Fruit fly (Drosophila melanogaster) whole organism, wandering third instar larva: ENCODE data around the gene CG13679.

Source experiments
- Abd-B ChIP-seq: fragments of >200 bp; optimal IDR thresholded peaks from 2 replicates; lab custom pipeline; 2017; ENCODE audit warnings: missing biosample characterization, missing genetic modification characterization
- CG32264 ChIP-seq: fragments of 200-800 bp; sonication (Bioruptor generic); optimal IDR thresholded peaks from 2 replicates; lab custom pipeline; 2016; ENCODE audit warnings: missing biosample characterization, missing genetic modification characterization
- CG9705 ChIP-seq: fragments of 200-800 bp; sonication (Bioruptor generic); optimal IDR thresholded peaks from 2 replicates; lab custom pipeline; 2018; ENCODE audit warnings: missing biosample characterization, mild to moderate bottlenecking, missing genetic modification characterization
- CrebA ChIP-seq: fragments of 200-800 bp; sonication (Bioruptor generic); optimal IDR thresholded peaks from 2 replicates; lab custom pipeline; 2016; ENCODE audit warnings: missing biosample characterization, mild to moderate bottlenecking, missing genetic modification characterization, borderline replicate concordance
- Dfd ChIP-seq: fragments of >200 bp; optimal IDR thresholded peaks from 2 replicates; lab custom pipeline; 2017; ENCODE audit warnings: missing biosample characterization, missing genetic modification characterization
- Dif ChIP-seq: fragments of 200-275, 200-300 bp; sonication (Bioruptor generic); optimal IDR thresholded peaks from 2 replicates; lab custom pipeline; 2018; ENCODE audit warnings: missing biosample characterization, missing genetic modification characterization; ENCODE audit not compliant: partially characterized antibody
- GATAd ChIP-seq: sonication (Bioruptor generic); optimal IDR thresholded peaks from 2 replicates; lab custom pipeline; 2016; ENCODE audit warnings: missing biosample characterization, missing genetic modification characterization
- HLH106 ChIP-seq: fragments of 200-800 bp; optimal IDR thresholded peaks from 3 replicates; lab custom pipeline; 2019; ENCODE audit warnings: missing biosample characterization, mild to moderate bottlenecking, missing genetic modification characterization, moderate library complexity
- Hnf4 ChIP-seq: fragments of 200-800 bp; sonication (Bioruptor generic); optimal IDR thresholded peaks from 2 replicates; lab custom pipeline; 2016; ENCODE audit warnings: missing biosample characterization, mild to moderate bottlenecking, missing genetic modification characterization
- Hr78 ChIP-seq: fragments of >200 bp; optimal IDR thresholded peaks from 2 replicates; lab custom pipeline; 2017; ENCODE audit warnings: missing biosample characterization, missing genetic modification characterization
- Jra ChIP-seq: sonication (Bioruptor generic); optimal IDR thresholded peaks from 2 replicates; lab custom pipeline; 2016; ENCODE audit warnings: missing biosample characterization, missing genetic modification characterization
- Mio ChIP-seq: sonication (Bioruptor generic); optimal IDR thresholded peaks from 2 replicates; lab custom pipeline; 2016; ENCODE audit warnings: missing biosample characterization, missing genetic modification characterization
- Myc ChIP-seq: fragments of >200 bp; optimal IDR thresholded peaks from 2 replicates; lab custom pipeline; 2017
- N ChIP-seq: fragments of >200 bp; optimal IDR thresholded peaks from 2 replicates; lab custom pipeline; 2018; ENCODE audit warnings: missing biosample characterization, missing external identifiers, missing genetic modification characterization
- OdsH ChIP-seq: fragments of 200-800 bp; sonication (Bioruptor generic); optimal IDR thresholded peaks from 2 replicates; lab custom pipeline; 2016; ENCODE audit warnings: missing biosample characterization, mild to moderate bottlenecking, missing genetic modification characterization
- Rel ChIP-seq, 2 experiments: fragments of 200-800 bp; sonication (Bioruptor generic) in 1 of 2; optimal IDR thresholded peaks; 2 replicates in 1 of 2; 3 replicates in 1 of 2; lab custom pipeline; 2016 to 2019; ENCODE audit warnings: mild to moderate bottlenecking in 2 of 2, missing biosample characterization in 2 of 2, missing genetic modification characterization in 2 of 2, moderate library complexity in 1 of 2
- Sp1 ChIP-seq: fragments of 200-800 bp; sonication (Bioruptor generic); optimal IDR thresholded peaks from 3 replicates; lab custom pipeline; 2019; ENCODE audit warnings: missing biosample characterization, mild to moderate bottlenecking, missing genetic modification characterization, moderate library complexity
- Vsx2 ChIP-seq: fragments of 200-300, 225-300 bp; sonication (Bioruptor generic); optimal IDR thresholded peaks from 2 replicates; lab custom pipeline; 2018; ENCODE audit warnings: missing biosample characterization, missing genetic modification characterization; ENCODE audit not compliant: partially characterized antibody
- br ChIP-seq: fragments of 200-800 bp; sonication (Bioruptor generic); optimal IDR thresholded peaks from 2 replicates; lab custom pipeline; 2016; ENCODE audit warnings: missing biosample characterization, missing genetic modification characterization
- brk ChIP-seq: fragments of 200-800 bp; sonication (Bioruptor generic); optimal IDR thresholded peaks from 2 replicates; lab custom pipeline; 2016; ENCODE audit warnings: missing biosample characterization, mild to moderate bottlenecking, missing genetic modification characterization
- dl ChIP-seq, 2 experiments: fragments of 175-275, 200-275 bp in 1 of 2; fragments of 200-275 bp in 1 of 2; sonication (Bioruptor generic); optimal IDR thresholded peaks; lab custom pipeline; 2018; ENCODE audit warnings: mild to moderate bottlenecking in 2 of 2, missing biosample characterization in 2 of 2, missing genetic modification characterization in 2 of 2, moderate library complexity in 2 of 2; ENCODE audit not compliant: partially characterized antibody in 2 of 2, insufficient read depth in 1 of 2
- dmrt93B ChIP-seq: fragments of 200-800 bp; sonication (Bioruptor generic); optimal IDR thresholded peaks from 2 replicates; lab custom pipeline; 2018; ENCODE audit warnings: missing biosample characterization, mild to moderate bottlenecking, missing genetic modification characterization
- dsf ChIP-seq: sonication (Bioruptor generic); optimal IDR thresholded peaks from 2 replicates; lab custom pipeline; 2016; ENCODE audit warnings: missing biosample characterization, missing genetic modification characterization, borderline replicate concordance
- ey ChIP-seq: fragments of 200-800 bp; sonication (Bioruptor generic); optimal IDR thresholded peaks from 2 replicates; lab custom pipeline; 2016; ENCODE audit warnings: missing biosample characterization, missing genetic modification characterization
- foxo ChIP-seq, 2 experiments: fragments of 200-800 bp; sonication (Bioruptor generic); optimal IDR thresholded peaks; 2 replicates in 1 of 2; 3 replicates in 1 of 2; lab custom pipeline; 2016 to 2017; ENCODE audit warnings: missing biosample characterization in 2 of 2, missing genetic modification characterization in 2 of 2
- fru ChIP-seq: fragments of 200-800 bp; sonication (Bioruptor generic); optimal IDR thresholded peaks from 3 replicates; lab custom pipeline; 2016; ENCODE audit warnings: missing biosample characterization, mild to moderate bottlenecking, missing genetic modification characterization
- h ChIP-seq: fragments of 200-800 bp; sonication (Bioruptor generic); optimal IDR thresholded peaks from 3 replicates; lab custom pipeline; 2016; ENCODE audit warnings: missing biosample characterization, mild to moderate bottlenecking, missing genetic modification characterization
- jim ChIP-seq: fragments of 175-275, 200-325 bp; sonication (Bioruptor generic); optimal IDR thresholded peaks from 2 replicates; lab custom pipeline; 2016; ENCODE audit warnings: missing biosample characterization, mild to moderate bottlenecking, missing genetic modification characterization
- lola ChIP-seq: fragments of >200 bp; optimal IDR thresholded peaks from 2 replicates; lab custom pipeline; 2017; ENCODE audit warnings: missing biosample characterization, missing genetic modification characterization
- psq ChIP-seq: fragments of 200-800 bp; sonication (Bioruptor generic); optimal IDR thresholded peaks from 3 replicates; lab custom pipeline; 2017; ENCODE audit warnings: missing biosample characterization, mild to moderate bottlenecking, missing genetic modification characterization, moderate library complexity
- rgr ChIP-seq: fragments of 200-800 bp; sonication (Bioruptor generic); optimal IDR thresholded peaks from 3 replicates; lab custom pipeline; 2016; ENCODE audit warnings: missing biosample characterization, mild to moderate bottlenecking, missing genetic modification characterization
- sage ChIP-seq: fragments of 200-800 bp; sonication (Bioruptor generic); optimal IDR thresholded peaks from 2 replicates; lab custom pipeline; 2016; ENCODE audit warnings: missing biosample characterization, mild to moderate bottlenecking, missing genetic modification characterization
- sv ChIP-seq: fragments of 200-800 bp; sonication (Bioruptor generic); optimal IDR thresholded peaks from 3 replicates; lab custom pipeline; 2016; ENCODE audit warnings: missing biosample characterization, missing genetic modification characterization
- tai ChIP-seq: sonication (Bioruptor generic); optimal IDR thresholded peaks from 2 replicates; lab custom pipeline; 2016; ENCODE audit warnings: missing biosample characterization, missing genetic modification characterization
- usp ChIP-seq: fragments of >200 bp; optimal IDR thresholded peaks from 2 replicates; lab custom pipeline; 2017; ENCODE audit warnings: missing biosample characterization, missing genetic modification characterization
- woc ChIP-seq: sonication (Bioruptor generic); optimal IDR thresholded peaks from 2 replicates; lab custom pipeline; 2016; ENCODE audit warnings: missing biosample characterization, mild to moderate bottlenecking, missing genetic modification characterization

The CG13679 gene

DNA sequence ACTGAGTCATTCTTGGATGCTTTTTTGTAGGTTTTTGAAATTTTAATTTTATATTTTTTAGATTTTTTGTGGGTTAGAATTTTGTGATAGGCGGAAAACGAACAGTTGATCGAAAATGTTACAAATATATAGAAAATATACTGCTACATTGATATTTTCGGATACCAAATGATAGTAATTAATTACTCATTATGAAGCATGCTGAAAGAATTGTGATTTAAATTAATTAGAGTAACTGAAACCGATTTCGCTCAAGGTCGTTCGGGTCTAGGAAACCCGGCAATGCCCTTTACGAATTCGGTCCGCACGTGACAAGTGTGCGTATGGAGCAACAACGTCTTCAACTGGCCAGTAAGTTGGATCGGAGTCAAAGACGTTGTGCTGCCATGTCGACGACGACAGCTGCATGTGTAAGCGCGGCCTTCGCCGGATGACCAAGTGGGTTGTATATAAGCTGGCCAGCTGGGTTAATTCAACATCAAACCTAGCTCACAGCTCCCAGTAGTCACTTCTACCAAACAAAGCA, at the start of gene CG13679, which contains the start of gene CG7366:
Gene CG13679, plus strand, starts transcription at position 476 of the 526 bp plus-strand sequence.
Gene CG7366, minus strand, starts transcription at position 101 of the 526 bp plus-strand sequence.
- TF ChIP-seq Rel (GFP tag; optimal IDR thresholded peaks at IDR 0.05; lab: Kevin White, UChicago): no peak
- no peak for TF ChIP-seq Rel (tag; optimal IDR thresholded peaks at IDR 0.05; lab: Kevin White, UChicago)
- TF ChIP-seq ey: no peak
- no peak for TF ChIP-seq CG32264 (GFP tag; lab: Kevin White, UChicago)
- no peak for TF ChIP-seq Abd-B
- no peak for TF ChIP-seq h (GFP tag; lab: Kevin White, UChicago)
- no peak for TF ChIP-seq psq (GFP tag; lab: Kevin White, UChicago)
- no peak for TF ChIP-seq lola (GFP tag; lab: Kevin White, UChicago)
- no peak for TF ChIP-seq Hnf4 (GFP tag; lab: Kevin White, UChicago)
- TF ChIP-seq dsf (GFP tag; lab: Kevin White, UChicago): no peak
- no peak for TF ChIP-seq usp (GFP tag; lab: Kevin White, UChicago)
- TF ChIP-seq brk: no peak
- TF ChIP-seq GATAd (GFP tag; lab: Kevin White, UChicago): no peak
- no peak for TF ChIP-seq Myc (lab: Kevin White, UChicago)
- no peak for TF ChIP-seq OdsH (GFP tag; lab: Kevin White, UChicago)
- no peak for TF ChIP-seq fru (GFP tag; lab: Kevin White, UChicago)
- no peak for TF ChIP-seq N (GFP tag; lab: Kevin White, UChicago)
- TF ChIP-seq Dfd (GFP tag; lab: Kevin White, UChicago): no peak

DNA sequence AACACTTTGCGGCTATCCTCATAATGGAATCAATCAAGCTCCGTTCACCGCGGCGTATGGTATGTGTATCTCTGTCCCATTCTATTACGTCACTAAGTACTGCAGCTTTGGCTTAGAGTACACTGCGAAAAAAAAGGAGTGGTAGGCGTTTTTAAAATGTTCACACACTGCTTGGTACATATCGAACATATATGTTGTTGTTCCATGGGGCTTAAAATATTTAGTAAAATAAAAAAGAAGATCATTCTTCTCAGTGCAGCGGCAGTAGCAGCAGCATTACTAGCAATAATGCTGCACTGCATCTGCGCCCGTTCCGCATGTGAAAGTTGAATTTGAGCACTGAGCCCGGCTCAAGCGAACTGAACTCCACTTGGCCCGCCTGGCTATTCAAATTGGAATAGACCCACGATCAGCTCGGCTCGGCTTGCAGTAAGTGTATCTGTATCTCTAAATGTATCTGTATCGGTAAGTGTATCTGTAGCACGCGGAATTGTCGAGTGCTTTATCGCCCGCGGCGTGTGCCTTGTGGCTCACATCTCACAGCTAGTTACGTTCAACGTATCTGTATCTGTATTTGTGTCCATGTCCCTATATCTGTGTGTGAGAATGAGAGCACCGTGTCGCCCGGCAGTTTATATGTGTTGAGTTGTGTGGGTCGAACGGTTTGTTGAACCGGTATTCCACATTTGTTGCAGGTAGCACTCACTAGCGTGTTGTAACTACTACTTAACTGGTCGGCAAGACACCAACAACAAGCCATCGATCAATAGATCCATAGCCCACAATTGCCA, 49.2 kb upstream of the CG13679 start:
- TF ChIP-seq OdsH (GFP tag; lab: Kevin White, UChicago) (no peak), CG32264 (GFP tag; lab: Kevin White, UChicago) (no peak), dl (GFP tag; optimal IDR thresholded peaks at IDR 0.05; lab: Kevin White, UChicago; ENCODE audit: insufficient read depth in 1 of 2, partially characterized antibody in 2 of 2) (no peak), dsf (GFP tag; lab: Kevin White, UChicago) (no peak), Mio (GFP tag; lab: Kevin White, UChicago) (no peak), Dif (no peak), Rel (GFP tag; optimal IDR thresholded peaks at IDR 0.05; lab: Kevin White, UChicago) (no peak), Rel (tag; optimal IDR thresholded peaks at IDR 0.05; lab: Kevin White, UChicago) (no peak), fru (GFP tag; lab: Kevin White, UChicago) (peak; percentile 64), Hr78 (no peak), br (GFP tag; lab: Kevin White, UChicago) (peak; percentile 8), psq (GFP tag; lab: Kevin White, UChicago) (no peak), jim (GFP tag; lab: Kevin White, UChicago) (no peak), sv (GFP tag; lab: Kevin White, UChicago) (peak; percentile 39), rgr (GFP tag; lab: Kevin White, UChicago) (peak; percentile 45), Myc (lab: Kevin White, UChicago) (no peak), Dfd (GFP tag; lab: Kevin White, UChicago) (no peak), CG9705 (GFP tag; lab: Kevin White, UChicago) (no peak), woc (GFP tag; lab: Kevin White, UChicago) (peak; percentile 16), lola (GFP tag; lab: Kevin White, UChicago) (no peak), CrebA (GFP tag; lab: Kevin White, UChicago) (no peak), usp (GFP tag; lab: Kevin White, UChicago) (no peak), GATAd (GFP tag; lab: Kevin White, UChicago) (no peak), Abd-B (no peak), h (GFP tag; lab: Kevin White, UChicago) (peak; percentile 2), sage (GFP tag; lab: Kevin White, UChicago) (no peak), dmrt93B (peak; percentile 16), Sp1 (GFP tag; lab: Kevin White, UChicago) (no peak), tai (no peak), ey (peak; percentile 47), HLH106 (tag; lab: Kevin White, UChicago) (peak; percentile 10), Hnf4 (GFP tag; lab: Kevin White, UChicago) (no peak), foxo (GFP tag; optimal IDR thresholded peaks at IDR 0.05; lab: Kevin White, UChicago) (peak in 1 of 2 experiments; percentile 6), Vsx2 (GFP tag; lab: Kevin White, UChicago) (no peak), Jra (GFP tag; lab: Kevin White, UChicago) (no peak), N (GFP tag; lab: Kevin White, UChicago) (no peak)
